Worm (Caenorhabditis elegans) whole organism, L3 larva: ENCODE results near the gene K02E7.10.

ENCODE experiments used
- ZK546.5 ChIP-seq: sonication (generic microtip); optimal IDR thresholded peaks from 2 replicates; lab custom pipeline; 2017; ENCODE audit warnings: missing biosample characterization, missing genetic modification characterization
- ceh-16 ChIP-seq: sonication (generic microtip); optimal IDR thresholded peaks from 2 replicates; lab custom pipeline; 2017; ENCODE audit warnings: missing biosample characterization, missing genetic modification characterization
- daf-12 ChIP-seq: fragments of 150-350 bp; optimal IDR thresholded peaks from 2 replicates; lab custom pipeline; 2014; ENCODE audit warnings: missing biosample characterization, missing genetic modification reagents, missing genetic modification characterization
- egl-27 ChIP-seq: sonication (generic microtip); optimal IDR thresholded peaks from 4 replicates; lab custom pipeline; 2017; ENCODE audit warnings: missing biosample characterization, missing genetic modification reagents, missing genetic modification characterization
- fkh-2 ChIP-seq: fragments of 150-350 bp; optimal IDR thresholded peaks from 2 replicates; lab custom pipeline; 2014; ENCODE audit warnings: missing biosample characterization, missing genetic modification reagents, missing genetic modification characterization
- jun-1 ChIP-seq: fragments of 150-350 bp; optimal IDR thresholded peaks from 2 replicates; lab custom pipeline; 2014; ENCODE audit warnings: missing biosample characterization, missing genetic modification reagents, missing genetic modification characterization
- nhr-12 ChIP-seq: fragments of 150-350 bp; optimal IDR thresholded peaks from 2 replicates; lab custom pipeline; 2014; ENCODE audit warnings: missing biosample characterization, missing genetic modification characterization
- nhr-237 ChIP-seq: fragments of 150-350 bp; optimal IDR thresholded peaks from 2 replicates; lab custom pipeline; 2014; ENCODE audit warnings: missing biosample characterization, missing genetic modification characterization
- nhr-25 ChIP-seq: sonication (generic microtip); optimal IDR thresholded peaks from 2 replicates; lab custom pipeline; 2017; ENCODE audit warnings: missing biosample characterization, missing genetic modification characterization
- nhr-28 ChIP-seq: fragments of 150-350 bp; optimal IDR thresholded peaks from 2 replicates; lab custom pipeline; 2014; ENCODE audit warnings: missing biosample characterization, missing genetic modification characterization
- nhr-77 ChIP-seq: fragments of 150-350 bp; optimal IDR thresholded peaks from 2 replicates; lab custom pipeline; 2014; ENCODE audit warnings: missing biosample characterization, missing genetic modification characterization
- pha-4 ChIP-seq: fragments of 150-350 bp; optimal IDR thresholded peaks from 2 replicates; lab custom pipeline; 2014; ENCODE audit warnings: missing biosample characterization, missing genetic modification reagents, missing genetic modification characterization
- pqm-1 ChIP-seq: fragments of 150-350 bp; optimal IDR thresholded peaks from 2 replicates; lab custom pipeline; 2017; ENCODE audit warnings: missing biosample characterization, missing genetic modification characterization, inconsistent platforms
- snpc-4 ChIP-seq: fragments of 150-350 bp; optimal IDR thresholded peaks from 2 replicates; lab custom pipeline; 2014; ENCODE audit warnings: missing biosample characterization, missing genetic modification characterization

DNA sequence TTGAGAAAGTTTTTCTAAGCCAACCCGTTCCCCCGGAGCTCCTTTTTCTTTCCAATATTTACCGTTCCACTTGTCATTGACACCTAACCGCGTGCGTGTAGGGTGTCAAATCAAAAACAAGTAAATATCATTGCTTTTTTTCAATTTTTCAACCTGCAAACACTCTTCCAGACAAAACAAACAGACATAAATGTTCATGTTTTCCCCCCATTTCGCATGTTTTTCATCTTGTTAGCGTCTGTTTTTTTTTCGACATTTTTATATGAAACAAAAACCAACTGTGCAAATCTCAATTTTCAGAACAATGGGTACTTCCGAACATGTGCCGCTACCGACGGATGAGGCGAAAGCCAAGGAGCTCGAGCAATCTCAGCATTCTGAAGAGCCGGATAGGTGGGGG lies 24.9 kb upstream of the K02E7.10 start, which contains the start of gene snf-3:
- TF ChIP-seq pha-4 (tag; lab: Kevin White, UChicago) (peak; percentile 5), snpc-4 (tag; lab: Kevin White, UChicago) (no peak), fkh-2 (tag; lab: Kevin White, UChicago) (no peak), jun-1 (no peak), nhr-28 (tag; lab: Kevin White, UChicago) (no peak), egl-27 (tag; lab: Kevin White, UChicago) (no peak), nhr-77 (no peak), daf-12 (tag; lab: Kevin White, UChicago) (no peak), nhr-237 (tag; lab: Kevin White, UChicago) (no peak), nhr-25 (tag; lab: Kevin White, UChicago) (no peak), ZK546.5 (tag; lab: Kevin White, UChicago) (no peak), ceh-16 (tag; lab: Kevin White, UChicago) (no peak), pqm-1 (tag; lab: Kevin White, UChicago) (no peak), nhr-12 (no peak)
